Fruit fly (Drosophila melanogaster) S2 (cell line): Measurements from ENCODE around the gene CG3184.

Experiments used
- CG8478 ChIP-seq: fragments of >200 bp; optimal IDR thresholded peaks from 2 replicates; lab custom pipeline; 2018
- CTCF ChIP-seq, 2 experiments: fragments of >200 bp; optimal IDR thresholded peaks; 2 replicates each; lab custom pipeline; 2018

DNA sequence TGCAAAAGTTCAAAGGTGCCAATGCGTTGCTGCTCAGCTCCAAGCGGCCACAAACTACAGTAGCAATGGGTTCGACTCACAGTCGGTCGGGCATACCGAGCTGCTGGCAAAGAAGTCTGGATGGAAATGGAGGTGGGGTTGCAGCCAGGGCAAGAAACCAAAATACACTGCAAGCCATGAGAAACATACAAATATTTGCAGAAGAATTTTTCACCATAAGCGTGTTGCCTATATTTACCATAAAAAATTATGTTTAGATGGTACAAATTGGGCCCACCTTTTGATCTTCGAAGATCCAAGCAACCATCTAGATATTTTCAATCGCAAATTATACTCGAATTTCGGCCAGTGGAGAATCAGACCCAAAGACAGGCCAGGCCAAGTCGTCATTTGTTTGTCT lies 41.7 kb downstream of the CG3184 start:
- TF ChIP-seq CG8478 (lab: Kevin White, UChicago): no peak
- no peak for TF ChIP-seq CTCF (optimal IDR thresholded peaks at IDR 0.05; lab: Kevin White, UChicago)
